Fruit fly (Drosophila melanogaster) Kc167 (cell line): Measurements from ENCODE around the gene emc.

Experiments used
- Sin3A ChIP-seq: fragments of >200 bp; optimal IDR thresholded peaks from 2 replicates; lab custom pipeline; 2018; ENCODE audit warnings: missing external identifiers
- h ChIP-seq: fragments of >200 bp; optimal IDR thresholded peaks from 3 replicates; lab custom pipeline; 2018; ENCODE audit warnings: missing external identifiers
- psq ChIP-seq: fragments of >200 bp; optimal IDR thresholded peaks from 2 replicates; lab custom pipeline; 2017; ENCODE audit warnings: missing external identifiers

DNA sequence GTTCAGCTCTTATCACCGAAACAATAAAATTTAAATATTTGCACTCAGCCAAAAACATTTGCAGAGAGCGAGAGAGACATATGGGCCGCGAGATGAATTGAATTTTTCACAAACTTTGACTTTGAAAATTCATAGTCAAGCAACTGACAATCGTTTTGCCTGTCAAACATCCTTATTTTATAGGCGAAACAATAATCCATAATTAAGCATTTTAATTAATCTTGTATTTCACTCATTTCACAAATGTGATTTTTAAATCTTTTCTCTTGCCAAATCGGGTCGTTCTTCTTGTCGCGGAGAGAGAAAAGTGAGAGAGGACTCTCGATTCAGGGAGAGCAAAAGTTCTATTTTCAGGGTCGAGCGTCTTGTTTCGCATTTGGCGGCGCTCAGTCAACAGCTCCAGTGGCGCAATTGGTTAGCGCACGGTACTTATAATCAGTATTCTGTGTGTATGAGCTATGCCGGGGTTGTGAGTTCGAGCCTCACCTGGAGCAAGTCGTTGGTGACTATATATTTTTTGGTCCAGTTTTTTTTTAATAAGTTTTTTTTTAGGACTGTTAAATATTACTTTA is 20.0 kb downstream of the emc start:
- TF ChIP-seq Sin3A (lab: Kevin White, UChicago) (no peak), psq (lab: Kevin White, UChicago) (no peak), h (lab: Kevin White, UChicago) (no peak)
